Worm (Caenorhabditis elegans): Measurements from ENCODE around the gene Y53F4B.10.
"Not testable (repeated sequence)": the region's sequence is repeated elsewhere in the genome, so short reads cannot be mapped to it uniquely, and the experiment has no call there.

Gene Y53F4B.10

ce11 chrII:15003410-15003809 lies at the start of gene Y53F4B.10:
TSS of gene Y53F4B.10 (minus strand) at chrII:15003510.
- TF ChIP-seq unc-62 (GFP tag; optimal IDR thresholded peaks at IDR 0.05), result no peak

ce11 chrII:15042310-15042709 lies 39.0 kb upstream of the Y53F4B.10 start:
- TF ChIP-seq unc-62 (GFP tag; optimal IDR thresholded peaks at IDR 0.05), result no peak

ce11 chrII:15039104-15039503 lies 35.8 kb upstream of the Y53F4B.10 start, which contains the start of gene trip-4:
TSS of gene trip-4 (plus strand) at chrII:15039404.
- TF ChIP-seq unc-62 (GFP tag; optimal IDR thresholded peaks at IDR 0.05), result no peak

ce11 chrII:15037782-15038181 lies 34.5 kb upstream of the Y53F4B.10 start, which contains the start of gene Y53F4B.14:
TSS of gene Y53F4B.14 (plus strand) at chrII:15037991.
- no peak for TF ChIP-seq unc-62 (GFP tag; optimal IDR thresholded peaks at IDR 0.05)

- no peak for TF ChIP-seq unc-62 (GFP tag; optimal IDR thresholded peaks at IDR 0.05)
These were observed 23.1 kb upstream of the Y53F4B.10 start for ce11 chrII:15026389-15026788.

- no peak for TF ChIP-seq unc-62 (GFP tag; optimal IDR thresholded peaks at IDR 0.05)
These were observed 22.4 kb upstream of the Y53F4B.10 start, which contains the start of gene cmtr-1 for ce11 chrII:15025599-15026164. TSS of gene cmtr-1 (plus strand) at chrII:15026114.

- no peak for TF ChIP-seq unc-62 (GFP tag; optimal IDR thresholded peaks at IDR 0.05)
These were observed 21.8 kb upstream of the Y53F4B.10 start for ce11 chrII:15025100-15025499.

- TF ChIP-seq unc-62 (GFP tag; optimal IDR thresholded peaks at IDR 0.05), result no peak
These were observed 15.6 kb upstream of the Y53F4B.10 start, which contains the start of gene Y53F4B.12 for ce11 chrII:15018923-15019322. TSS of gene Y53F4B.12 (plus strand) at chrII:15019223.

- no peak for TF ChIP-seq unc-62 (GFP tag; optimal IDR thresholded peaks at IDR 0.05)
These were observed 12.4 kb upstream of the Y53F4B.10 start for ce11 chrII:15015669-15016068.

ce11 chrII:15014380-15014779 lies 11.1 kb upstream of the Y53F4B.10 start, which contains the start of gene Y53F4B.51:
TSS of gene Y53F4B.51 (minus strand) at chrII:15014442.
- TF ChIP-seq unc-62 (GFP tag; optimal IDR thresholded peaks at IDR 0.05), result no peak

ce11 chrII:15010366-15011235 lies 7.3 kb upstream of the Y53F4B.10 start, which contains the start of the genes Y53F4B.9 and Y53F4B.11:
TSS of gene Y53F4B.9 (minus strand) at chrII:15010416.
TSS of gene Y53F4B.11 (plus strand) at chrII:15010748.
- no peak for TF ChIP-seq unc-62 (GFP tag; optimal IDR thresholded peaks at IDR 0.05)

ce11 chrII:15008481-15009057 lies 5.3 kb upstream of the Y53F4B.10 start:
- TF ChIP-seq unc-62 (GFP tag; optimal IDR thresholded peaks at IDR 0.05), result no peak

- TF ChIP-seq unc-62 (GFP tag; optimal IDR thresholded peaks at IDR 0.05), result no peak
These were observed 1.8 kb upstream of the Y53F4B.10 start for ce11 chrII:15005118-15005517.

ce11 chrII:15004538-15004937 lies 1.2 kb upstream of the Y53F4B.10 start:
- TF ChIP-seq unc-62 (GFP tag; optimal IDR thresholded peaks at IDR 0.05), result no peak

ce11 chrII:14992598-14992997 lies 10.7 kb downstream of the Y53F4B.10 start, which contains the start of gene Y53F4B.7:
TSS of gene Y53F4B.7 (plus strand) at chrII:14992898.
- TF ChIP-seq unc-62 (GFP tag; optimal IDR thresholded peaks at IDR 0.05), result not testable (repeated sequence)

ce11 chrII:14988171-14988570 lies 15.1 kb downstream of the Y53F4B.10 start, which contains the start of gene Y53F4B.43:
TSS of gene Y53F4B.43 (plus strand) at chrII:14988471.
- not testable (repeated sequence) for TF ChIP-seq unc-62 (GFP tag; optimal IDR thresholded peaks at IDR 0.05)
